Worm (Caenorhabditis elegans) whole organism, young adult: ENCODE data around the gene npr-36.

Experiments used
- B0035.1 ChIP-seq: sonication (generic microtip); optimal IDR thresholded peaks from 2 replicates; lab custom pipeline; 2016; ENCODE audit warnings: missing genetic modification characterization, mild to moderate bottlenecking, missing compliant biosample characterization, missing genotype, missing genetic modification reagents
- B0261.1 ChIP-seq: sonication (generic microtip); optimal IDR thresholded peaks from 2 replicates; lab custom pipeline; 2016; ENCODE audit warnings: mild to moderate bottlenecking, missing genetic modification characterization, moderate library complexity, missing compliant biosample characterization
- C06A6.2 ChIP-seq: fragments of 200-800 bp; sonication (Bioruptor generic); conservative IDR thresholded peaks from 2 replicates; pipeline ENCODE4 v1.3.6; 2022; ENCODE audit warnings: missing genetic modification characterization, missing compliant biosample characterization
- F22D6.2 ChIP-seq: sonication (generic microtip); optimal IDR thresholded peaks from 2 replicates; lab custom pipeline; 2016; ENCODE audit warnings: mild to moderate bottlenecking, missing genetic modification characterization, missing compliant biosample characterization
- K11D2.4 ChIP-seq: fragments of 200-800 bp; sonication (Bioruptor generic); IDR thresholded peaks from 2 replicates; pipeline ENCODE4 v1.3.6; 2022; ENCODE audit warnings: missing genetic modification reagents, missing genetic modification characterization, missing compliant biosample characterization
- Y95B8A.8 ChIP-seq: fragments of 200-800 bp; sonication (Bioruptor generic); IDR thresholded peaks from 2 replicates; pipeline ENCODE4 v1.3.6; 2022; ENCODE audit warnings: missing genetic modification reagents, missing genetic modification characterization, missing compliant biosample characterization
- attf-6 ChIP-seq: fragments of 200-800 bp; sonication (Bioruptor generic); IDR thresholded peaks from 2 replicates; pipeline ENCODE4 v1.3.6; 2022; ENCODE audit warnings: missing genetic modification reagents, missing genetic modification characterization, missing compliant biosample characterization
- ceh-58 ChIP-seq: fragments of 200-800 bp; sonication (Bioruptor generic); IDR thresholded peaks from 2 replicates; pipeline ENCODE4 v1.3.6; 2022; ENCODE audit warnings: missing genetic modification characterization, missing compliant biosample characterization
- chd-7 ChIP-seq: sonication (generic microtip); optimal IDR thresholded peaks from 2 replicates; lab custom pipeline; 2016; ENCODE audit warnings: mild to moderate bottlenecking, missing genetic modification characterization, moderate library complexity, missing compliant biosample characterization
- egrh-3 ChIP-seq: fragments of 200-800 bp; sonication (Bioruptor generic); IDR thresholded peaks from 2 replicates; pipeline ENCODE4 v1.3.6; 2022; ENCODE audit warnings: missing genetic modification reagents, missing genetic modification characterization, missing compliant biosample characterization
- hlh-26 ChIP-seq: fragments of 200-800 bp; sonication (Bioruptor generic); conservative IDR thresholded peaks from 2 replicates; pipeline ENCODE4 v1.3.6; 2022; ENCODE audit warnings: missing genetic modification reagents, missing genetic modification characterization, missing compliant biosample characterization
- lin-26 ChIP-seq: fragments of 200-800 bp; sonication (Bioruptor generic); IDR thresholded peaks from 2 replicates; pipeline ENCODE4 v1.3.6; 2022; ENCODE audit warnings: missing genetic modification reagents, missing genetic modification characterization, missing compliant biosample characterization
- lin-35 ChIP-seq, 3 experiments: fragments of 150-350 bp in 2 of 3; sonication (generic microtip) in 1 of 3; optimal IDR thresholded peaks; 2 replicates each; lab custom pipeline; 2014 to 2018; ENCODE audit warnings: missing biosample characterization in 3 of 3, missing genetic modification characterization in 3 of 3, missing genetic modification reagents in 3 of 3
- lin-40 ChIP-seq: sonication (generic microtip); optimal IDR thresholded peaks from 2 replicates; lab custom pipeline; 2016; ENCODE audit warnings: missing genetic modification characterization, mild to moderate bottlenecking, missing compliant biosample characterization, missing genotype, missing genetic modification reagents
- madf-10 ChIP-seq: sonication (generic microtip); optimal IDR thresholded peaks from 2 replicates; lab custom pipeline; 2016; ENCODE audit warnings: mild to moderate bottlenecking, missing genetic modification characterization, missing compliant biosample characterization
- madf-8 ChIP-seq: fragments of 200-800 bp; sonication (Bioruptor generic); conservative IDR thresholded peaks from 2 replicates; pipeline ENCODE4 v1.3.6; 2022; ENCODE audit warnings: missing genetic modification reagents, missing genetic modification characterization, missing compliant biosample characterization
- mcd-1 ChIP-seq: fragments of 200-800 bp; sonication (Bioruptor generic); IDR thresholded peaks from 2 replicates; pipeline ENCODE4 v1.3.6; 2022; ENCODE audit warnings: missing genetic modification reagents, missing genetic modification characterization, missing compliant biosample characterization
- mes-4 ChIP-seq: sonication (generic microtip); optimal IDR thresholded peaks from 2 replicates; lab custom pipeline; 2016; ENCODE audit warnings: missing genotype, missing genetic modification characterization, missing compliant biosample characterization
- nfya-2 ChIP-seq: fragments of 200-800 bp; sonication (Bioruptor generic); IDR thresholded peaks from 2 replicates; pipeline ENCODE4 v1.3.6; 2022; ENCODE audit warnings: missing genetic modification reagents, missing genetic modification characterization, missing compliant biosample characterization
- nfyb-1 ChIP-seq: fragments of 200-800 bp; sonication (Bioruptor generic); IDR thresholded peaks from 2 replicates; pipeline ENCODE4 v1.3.6; 2022; ENCODE audit warnings: missing genetic modification reagents, missing genetic modification characterization, missing compliant biosample characterization
- nhr-120 ChIP-seq: fragments of 200-800 bp; sonication (Bioruptor generic); IDR thresholded peaks from 2 replicates; pipeline ENCODE4 v1.3.6; 2022; ENCODE audit warnings: missing genetic modification characterization, missing compliant biosample characterization
- nhr-179 ChIP-seq: sonication (generic microtip); optimal IDR thresholded peaks from 2 replicates; lab custom pipeline; 2016; ENCODE audit warnings: mild to moderate bottlenecking, missing genetic modification characterization, missing compliant biosample characterization
- nhr-27 ChIP-seq: fragments of 200-800 bp; sonication (Bioruptor generic); optimal IDR thresholded peaks from 2 replicates; lab custom pipeline; 2018; ENCODE audit warnings: mild to moderate bottlenecking, missing genetic modification characterization, moderate library complexity, missing compliant biosample characterization
- repo-1 ChIP-seq: sonication (generic microtip); optimal IDR thresholded peaks from 2 replicates; lab custom pipeline; 2017; ENCODE audit warnings: mild to moderate bottlenecking, missing genetic modification characterization, missing compliant biosample characterization
- sea-2 ChIP-seq: fragments of 200-800 bp; sonication (Bioruptor generic); IDR thresholded peaks from 2 replicates; pipeline ENCODE4 v1.3.6; 2022; ENCODE audit warnings: missing genetic modification characterization, missing compliant biosample characterization
- snpc-1.3 ChIP-seq: sonication (generic microtip); optimal IDR thresholded peaks from 2 replicates; lab custom pipeline; 2017; ENCODE audit warnings: missing genetic modification characterization, mild to moderate bottlenecking, missing compliant biosample characterization, antibody characterized with exemption, moderate library complexity, missing genotype, missing genetic modification reagents; ENCODE audit not compliant: insufficient read depth
- snpc-3.4 ChIP-seq: sonication (generic microtip); optimal IDR thresholded peaks from 2 replicates; lab custom pipeline; 2017; ENCODE audit warnings: missing genetic modification characterization, mild to moderate bottlenecking, missing compliant biosample characterization, antibody characterized with exemption, moderate library complexity, missing genotype, missing genetic modification reagents
- somi-1 ChIP-seq: fragments of 200-800 bp; sonication (Bioruptor generic); optimal IDR thresholded peaks from 2 replicates; lab custom pipeline; 2018; ENCODE audit warnings: mild to moderate bottlenecking, missing genetic modification characterization, missing compliant biosample characterization
- tbp1 ChIP-seq: fragments of 200-800 bp; sonication (Bioruptor generic); optimal IDR thresholded peaks from 2 replicates; lab custom pipeline; 2018; ENCODE audit warnings: mild to moderate bottlenecking, missing genetic modification characterization, missing compliant biosample characterization
- tlf-1 ChIP-seq: fragments of 200-800 bp; sonication (Bioruptor generic); optimal IDR thresholded peaks from 2 replicates; lab custom pipeline; 2018; ENCODE audit warnings: mild to moderate bottlenecking, missing genetic modification characterization, missing compliant biosample characterization
- zfh-2 ChIP-seq: fragments of 200-800 bp; sonication (Bioruptor generic); conservative IDR thresholded peaks from 2 replicates; pipeline ENCODE4 v1.3.6; 2022; ENCODE audit warnings: missing genetic modification reagents, missing genetic modification characterization, missing compliant biosample characterization
- ztf-25 ChIP-seq: fragments of 200-800 bp; sonication (Bioruptor generic); IDR thresholded peaks from 2 replicates; pipeline ENCODE4 v1.3.6; 2022; ENCODE audit warnings: missing genetic modification reagents, missing genetic modification characterization, missing compliant biosample characterization
- ztf-28 ChIP-seq: fragments of 200-800 bp; sonication (Bioruptor generic); IDR thresholded peaks from 2 replicates; pipeline ENCODE4 v1.3.6; 2022; ENCODE audit warnings: missing genetic modification reagents, missing genetic modification characterization, missing compliant biosample characterization

The npr-36 gene

ce11 chrX:17368542-17368941, 9.0 kb downstream of the npr-36 start, which contains the start of gene mfsd-10:
Gene mfsd-10 (minus strand): TSS chrX:17368642.
- no peak for TF ChIP-seq lin-26
- TF ChIP-seq repo-1, result no peak
- no peak for TF ChIP-seq C06A6.2 (GFP tag; lab: Robert Waterston, UW)
- no peak for TF ChIP-seq lin-40 (tag; lab: Kevin White, UChicago)
- TF ChIP-seq chd-7 (tag; lab: Kevin White, UChicago), result no peak
- no peak for TF ChIP-seq F22D6.2 (tag; lab: Kevin White, UChicago)
- TF ChIP-seq ceh-58 (GFP tag; lab: Robert Waterston, UW), result no peak
- TF ChIP-seq B0035.1 (tag; lab: Kevin White, UChicago), result no peak
- no peak for TF ChIP-seq Y95B8A.8 (GFP tag; lab: Robert Waterston, UW)
- no peak for TF ChIP-seq nhr-120 (GFP tag; lab: Robert Waterston, UW)
- no peak for TF ChIP-seq nhr-27 (tag; lab: Kevin White, UChicago)

ce11 chrX:17369514-17369913, 10.0 kb downstream of the npr-36 start:
- TF ChIP-seq nhr-179 (tag; lab: Kevin White, UChicago) (no peak), mcd-1 (no peak), mes-4 (tag; lab: Kevin White, UChicago) (no peak), zfh-2 (GFP tag; lab: Robert Waterston, UW) (no peak), attf-6 (GFP tag; lab: Robert Waterston, UW) (no peak), madf-10 (tag; lab: Kevin White, UChicago) (no peak), Y95B8A.8 (GFP tag; lab: Robert Waterston, UW) (no peak), K11D2.4 (GFP tag; lab: Robert Waterston, UW) (no peak), tbp1 (GFP tag; lab: Kevin White, UChicago) (no peak), lin-35 (GFP tag; optimal IDR thresholded peaks at IDR 0.05; lab: Kevin White, UChicago) (no peak), somi-1 (GFP tag; lab: Kevin White, UChicago) (no peak), egrh-3 (GFP tag; lab: Robert Waterston, UW) (no peak), tlf-1 (GFP tag; lab: Kevin White, UChicago) (no peak)

ce11 chrX:17373955-17374354, 14.4 kb downstream of the npr-36 start:
- TF ChIP-seq snpc-1.3 (tag; lab: Kevin White, UChicago) (no peak), madf-8 (GFP tag; lab: Robert Waterston, UW) (no peak), lin-40 (tag; lab: Kevin White, UChicago) (no peak), nfyb-1 (GFP tag; lab: Robert Waterston, UW) (no peak), nfya-2 (GFP tag; lab: Robert Waterston, UW) (no peak), sea-2 (GFP tag; lab: Robert Waterston, UW) (no peak), hlh-26 (GFP tag; lab: Robert Waterston, UW) (no peak), ztf-28 (GFP tag; lab: Robert Waterston, UW) (no peak)

- TF ChIP-seq ztf-25 (no peak), snpc-3.4 (no peak), B0261.1 (tag; lab: Kevin White, UChicago) (no peak)
These were observed 15.0 kb downstream of the npr-36 start, which contains the start of gene F10D7.3 for ce11 chrX:17374534-17374933. Gene F10D7.3 (minus strand): TSS chrX:17374634.
